Worm (Caenorhabditis elegans) whole organism, mixed stage, embryonic: ENCODE results near the gene smg-9.

Experiments used
- M03D4.4 ChIP-seq: sonication (generic microtip); optimal IDR thresholded peaks from 2 replicates; lab custom pipeline; 2017; ENCODE audit warnings: mild to moderate bottlenecking, missing genetic modification characterization, missing compliant biosample characterization
- bed-3 ChIP-seq: fragments of 200-800 bp; sonication (Bioruptor generic); optimal IDR thresholded peaks from 3 replicates; lab custom pipeline; 2018; ENCODE audit warnings: mild to moderate bottlenecking, missing genetic modification characterization, moderate library complexity, missing compliant biosample characterization
- blmp-1 ChIP-seq: fragments of 150-350 bp; optimal IDR thresholded peaks from 2 replicates; lab custom pipeline; 2014; ENCODE audit warnings: missing biosample characterization, missing genetic modification characterization
- ceh-39 ChIP-seq: fragments of 150-350 bp; optimal IDR thresholded peaks from 2 replicates; lab custom pipeline; 2014; ENCODE audit warnings: missing biosample characterization, missing genetic modification characterization
- ceh-83 ChIP-seq: fragments of 200-800 bp; sonication (Bioruptor generic); optimal IDR thresholded peaks from 2 replicates; lab custom pipeline; 2018; ENCODE audit warnings: mild to moderate bottlenecking, missing genetic modification characterization, missing compliant biosample characterization
- ces-1 ChIP-seq: fragments of 150-350 bp; optimal IDR thresholded peaks from 2 replicates; lab custom pipeline; 2014; ENCODE audit warnings: missing biosample characterization, missing genetic modification reagents, missing genetic modification characterization
- cnd-1 ChIP-seq: fragments of 200-800 bp; sonication (Bioruptor generic); optimal IDR thresholded peaks from 2 replicates; lab custom pipeline; 2018; ENCODE audit warnings: mild to moderate bottlenecking, missing genetic modification characterization, missing compliant biosample characterization
- drap-1 ChIP-seq: fragments of 200-800 bp; sonication (Bioruptor generic); optimal IDR thresholded peaks from 3 replicates; lab custom pipeline; 2018; ENCODE audit warnings: mild to moderate bottlenecking, missing genetic modification characterization, missing compliant biosample characterization
- flh-1 ChIP-seq: fragments of 200-800 bp; sonication (Bioruptor generic); optimal IDR thresholded peaks from 2 replicates; lab custom pipeline; 2018; ENCODE audit warnings: mild to moderate bottlenecking, missing genetic modification characterization, moderate library complexity, missing compliant biosample characterization
- hlh-1 ChIP-seq: fragments of 150-350 bp; optimal IDR thresholded peaks from 2 replicates; lab custom pipeline; 2014; ENCODE audit warnings: missing biosample characterization, missing genetic modification reagents, missing genetic modification characterization
- lin-13 ChIP-seq: fragments of 150-350 bp; optimal IDR thresholded peaks from 2 replicates; lab custom pipeline; 2014; ENCODE audit warnings: missing biosample characterization, missing genetic modification characterization
- lin-32 ChIP-seq: fragments of 200-800 bp; sonication (Bioruptor generic); optimal IDR thresholded peaks from 2 replicates; lab custom pipeline; 2018; ENCODE audit warnings: mild to moderate bottlenecking, missing genetic modification characterization, missing compliant biosample characterization
- lsy-2 ChIP-seq: fragments of 150-350 bp; optimal IDR thresholded peaks from 2 replicates; lab custom pipeline; 2014; ENCODE audit warnings: missing biosample characterization, missing genetic modification characterization
- mab-5 ChIP-seq: fragments of 150-350 bp; optimal IDR thresholded peaks from 2 replicates; lab custom pipeline; 2014; ENCODE audit warnings: missing biosample characterization, missing genetic modification characterization
- mep-1 ChIP-seq: fragments of 150-350 bp; optimal IDR thresholded peaks from 2 replicates; lab custom pipeline; 2017; ENCODE audit warnings: missing biosample characterization, missing genetic modification reagents, missing genetic modification characterization, inconsistent platforms
- mls-2 ChIP-seq: sonication (generic microtip); optimal IDR thresholded peaks from 2 replicates; lab custom pipeline; 2016; ENCODE audit warnings: mild to moderate bottlenecking, missing genetic modification characterization, moderate library complexity, missing compliant biosample characterization
- nhr-12 ChIP-seq: fragments of 150-350 bp; optimal IDR thresholded peaks from 2 replicates; lab custom pipeline; 2014; ENCODE audit warnings: missing biosample characterization, missing genetic modification characterization
- nhr-2 ChIP-seq: fragments of 150-350 bp; optimal IDR thresholded peaks from 2 replicates; lab custom pipeline; 2014; ENCODE audit warnings: missing biosample characterization, missing genetic modification characterization
- nhr-237 ChIP-seq: fragments of 150-350 bp; optimal IDR thresholded peaks from 2 replicates; lab custom pipeline; 2014; ENCODE audit warnings: missing biosample characterization, missing genetic modification characterization
- nhr-28 ChIP-seq: fragments of 150-350 bp; optimal IDR thresholded peaks from 2 replicates; lab custom pipeline; 2014; ENCODE audit warnings: missing biosample characterization, missing genetic modification characterization
- pha-4 ChIP-seq: fragments of 150-350 bp; optimal IDR thresholded peaks from 2 replicates; lab custom pipeline; 2018; ENCODE audit warnings: missing biosample characterization, missing genetic modification reagents, missing genetic modification characterization
- sem-2 ChIP-seq: fragments of 200-800 bp; sonication (Bioruptor generic); optimal IDR thresholded peaks from 2 replicates; lab custom pipeline; 2018; ENCODE audit warnings: mild to moderate bottlenecking, missing genetic modification characterization, missing compliant biosample characterization
- snpc-4 ChIP-seq: fragments of 150-350 bp; optimal IDR thresholded peaks from 2 replicates; lab custom pipeline; 2014; ENCODE audit warnings: missing biosample characterization, missing genetic modification characterization
- sptf-1 ChIP-seq: sonication (generic microtip); optimal IDR thresholded peaks from 2 replicates; lab custom pipeline; 2017; ENCODE audit warnings: mild to moderate bottlenecking, missing genetic modification characterization, moderate library complexity, missing compliant biosample characterization
- tbx-8 ChIP-seq: fragments of 200-800 bp; sonication (Bioruptor generic); optimal IDR thresholded peaks from 2 replicates; lab custom pipeline; 2018; ENCODE audit warnings: mild to moderate bottlenecking, missing genetic modification characterization, moderate library complexity, missing compliant biosample characterization
- unc-39 ChIP-seq: fragments of 150-350 bp; optimal IDR thresholded peaks from 2 replicates; lab custom pipeline; 2014; ENCODE audit warnings: missing biosample characterization, missing genetic modification characterization
- zip-8 ChIP-seq: fragments of 150-350 bp; optimal IDR thresholded peaks from 2 replicates; lab custom pipeline; 2014; ENCODE audit warnings: missing biosample characterization, missing genetic modification characterization
- ztf-11 ChIP-seq: fragments of 150-350 bp; optimal IDR thresholded peaks from 2 replicates; lab custom pipeline; 2014; ENCODE audit warnings: missing biosample characterization, missing genetic modification characterization

The smg-9 gene

ce11 chrII:14772956-14773788 lies 20.5 kb upstream of the smg-9 start, which contains the start of gene Y54E2A.7:
Gene Y54E2A.7 (minus strand): TSS chrII:14773006.
- TF ChIP-seq nhr-12 (tag; lab: Kevin White, UChicago) (no peak), lsy-2 (tag; lab: Kevin White, UChicago) (no peak), lin-13 (tag; lab: Kevin White, UChicago) (no peak), nhr-2 (tag; lab: Kevin White, UChicago) (no peak), M03D4.4 (tag; lab: Kevin White, UChicago) (no peak), sem-2 (GFP tag; lab: Kevin White, UChicago) (no peak), mep-1 (tag; lab: Kevin White, UChicago) (no peak), mab-5 (tag; lab: Kevin White, UChicago) (no peak), snpc-4 (tag; lab: Kevin White, UChicago) (no peak), bed-3 (GFP tag; lab: Kevin White, UChicago) (no peak), lin-32 (GFP tag; lab: Kevin White, UChicago) (no peak), drap-1 (no peak), ceh-39 (tag; lab: Kevin White, UChicago) (no peak), nhr-28 (no peak), ceh-83 (GFP tag; lab: Kevin White, UChicago) (no peak), unc-39 (no peak)

- TF ChIP-seq nhr-237 (tag; lab: Kevin White, UChicago) (no peak), nhr-12 (tag; lab: Kevin White, UChicago) (no peak), cnd-1 (tag; lab: Kevin White, UChicago) (no peak), mls-2 (no peak), hlh-1 (tag; lab: Kevin White, UChicago) (no peak), sptf-1 (tag; lab: Kevin White, UChicago) (no peak), mep-1 (tag; lab: Kevin White, UChicago) (no peak), zip-8 (no peak), snpc-4 (tag; lab: Kevin White, UChicago) (no peak), sem-2 (GFP tag; lab: Kevin White, UChicago) (no peak), bed-3 (GFP tag; lab: Kevin White, UChicago) (no peak), drap-1 (no peak), mab-5 (tag; lab: Kevin White, UChicago) (no peak), ztf-11 (tag; lab: Kevin White, UChicago) (no peak), lin-32 (GFP tag; lab: Kevin White, UChicago) (no peak), blmp-1 (tag; lab: Kevin White, UChicago) (no peak), flh-1 (GFP tag; lab: Kevin White, UChicago) (no peak), nhr-28 (no peak)
- TF ChIP-seq, all 35 proteins: peak for 0
Measured at ce11 chrII:14772113-14772512, 19.5 kb upstream of the smg-9 start.

ce11 chrII:14771096-14771495 lies 18.4 kb upstream of the smg-9 start:
- TF ChIP-seq ceh-83 (GFP tag; lab: Kevin White, UChicago) = no peak
- TF ChIP-seq ces-1 (GFP tag; lab: Kevin White, UChicago) = no peak
- TF ChIP-seq tbx-8 (GFP tag; lab: Kevin White, UChicago) = no peak
- no peak for TF ChIP-seq lin-13 (tag; lab: Kevin White, UChicago)
- no peak for TF ChIP-seq hlh-1 (tag; lab: Kevin White, UChicago)
- TF ChIP-seq lsy-2 (tag; lab: Kevin White, UChicago) = no peak
- TF ChIP-seq nhr-28 = no peak
- no peak for TF ChIP-seq flh-1 (GFP tag; lab: Kevin White, UChicago)
- no peak for TF ChIP-seq mep-1 (tag; lab: Kevin White, UChicago)
- no peak for TF ChIP-seq sem-2 (GFP tag; lab: Kevin White, UChicago)
- no peak for TF ChIP-seq blmp-1 (tag; lab: Kevin White, UChicago)
- TF ChIP-seq pha-4 = no peak
- TF ChIP-seq snpc-4 (tag; lab: Kevin White, UChicago) = no peak
- no peak for TF ChIP-seq nhr-2 (tag; lab: Kevin White, UChicago)
- TF ChIP-seq cnd-1 (tag; lab: Kevin White, UChicago) = no peak
- TF ChIP-seq nhr-12 (tag; lab: Kevin White, UChicago) = no peak

ce11 chrII:14768804-14769203 lies 16.2 kb upstream of the smg-9 start:
- TF ChIP-seq M03D4.4 (tag; lab: Kevin White, UChicago) = no peak
- no peak for TF ChIP-seq ztf-11 (tag; lab: Kevin White, UChicago)
- no peak for TF ChIP-seq cnd-1 (tag; lab: Kevin White, UChicago)
- no peak for TF ChIP-seq nhr-28
- TF ChIP-seq flh-1 (GFP tag; lab: Kevin White, UChicago) = no peak
- no peak for TF ChIP-seq sptf-1 (tag; lab: Kevin White, UChicago)
- no peak for TF ChIP-seq blmp-1 (tag; lab: Kevin White, UChicago)
- TF ChIP-seq lin-13 (tag; lab: Kevin White, UChicago) = no peak
